Worm (Caenorhabditis elegans) whole organism, L3 larva: ENCODE results near the gene spop-1.

Source experiments
- R02D3.7 ChIP-seq: fragments of 150-350 bp; optimal IDR thresholded peaks from 2 replicates; lab custom pipeline; 2014; ENCODE audit warnings: missing biosample characterization, missing genetic modification characterization
- ZK546.5 ChIP-seq: sonication (generic microtip); optimal IDR thresholded peaks from 2 replicates; lab custom pipeline; 2017; ENCODE audit warnings: missing biosample characterization, missing genetic modification characterization
- aly-2 ChIP-seq: fragments of 150-350 bp; optimal IDR thresholded peaks from 2 replicates; lab custom pipeline; 2014; ENCODE audit warnings: missing biosample characterization, missing genetic modification characterization
- ama-1 ChIP-seq: fragments of 150-350 bp; optimal IDR thresholded peaks from 2 replicates; lab custom pipeline; 2018
- ceh-16 ChIP-seq: sonication (generic microtip); optimal IDR thresholded peaks from 2 replicates; lab custom pipeline; 2017; ENCODE audit warnings: missing biosample characterization, missing genetic modification characterization
- ceh-28 ChIP-seq: fragments of 150-350 bp; optimal IDR thresholded peaks from 2 replicates; lab custom pipeline; 2014; ENCODE audit warnings: missing biosample characterization, missing genetic modification reagents, missing genetic modification characterization
- ceh-82 ChIP-seq: fragments of 150-350 bp; optimal IDR thresholded peaks from 2 replicates; lab custom pipeline; 2014; ENCODE audit warnings: missing biosample characterization, missing genetic modification characterization
- ceh-9 ChIP-seq: sonication (generic microtip); optimal IDR thresholded peaks from 2 replicates; lab custom pipeline; 2018; ENCODE audit warnings: missing biosample characterization, missing genetic modification characterization
- daf-12 ChIP-seq: fragments of 150-350 bp; optimal IDR thresholded peaks from 2 replicates; lab custom pipeline; 2014; ENCODE audit warnings: missing biosample characterization, missing genetic modification reagents, missing genetic modification characterization
- egl-27 ChIP-seq: sonication (generic microtip); optimal IDR thresholded peaks from 4 replicates; lab custom pipeline; 2017; ENCODE audit warnings: missing biosample characterization, missing genetic modification reagents, missing genetic modification characterization
- egl-5 ChIP-seq: fragments of 150-350 bp; optimal IDR thresholded peaks from 2 replicates; lab custom pipeline; 2017; ENCODE audit warnings: missing biosample characterization, missing genetic modification reagents, missing genetic modification characterization, inconsistent platforms
- elt-1 ChIP-seq: fragments of 150-350 bp; optimal IDR thresholded peaks from 2 replicates; lab custom pipeline; 2014; ENCODE audit warnings: missing biosample characterization, missing genetic modification characterization
- elt-2 ChIP-seq: sonication (generic microtip); optimal IDR thresholded peaks from 2 replicates; lab custom pipeline; 2016; ENCODE audit warnings: missing genetic modification reagents, mild to moderate bottlenecking, missing genetic modification characterization, missing compliant biosample characterization
- elt-3 ChIP-seq, 3 experiments: fragments of 150-350 bp in 1 of 3; sonication (generic microtip) in 2 of 3; optimal IDR thresholded peaks; 2 replicates in 2 of 3; 4 replicates in 1 of 3; lab custom pipeline; 2014 to 2017; ENCODE audit warnings: missing biosample characterization in 3 of 3, missing genetic modification characterization in 3 of 3
- eor-1 ChIP-seq, 2 experiments: fragments of 150-350 bp; optimal IDR thresholded peaks; 2 replicates each; lab custom pipeline; 2014 to 2018; ENCODE audit warnings: missing biosample characterization in 2 of 2, missing genetic modification characterization in 2 of 2
- fkh-10 ChIP-seq: sonication (generic microtip); optimal IDR thresholded peaks from 2 replicates; lab custom pipeline; 2017; ENCODE audit warnings: missing biosample characterization, missing genetic modification reagents, missing genetic modification characterization
- fkh-2 ChIP-seq: fragments of 150-350 bp; optimal IDR thresholded peaks from 2 replicates; lab custom pipeline; 2014; ENCODE audit warnings: missing biosample characterization, missing genetic modification reagents, missing genetic modification characterization
- fos-1 ChIP-seq: fragments of 150-350 bp; optimal IDR thresholded peaks from 2 replicates; lab custom pipeline; 2014; ENCODE audit warnings: missing biosample characterization, missing genetic modification characterization
- hmg-11 ChIP-seq: sonication (generic microtip); optimal IDR thresholded peaks from 2 replicates; lab custom pipeline; 2016; ENCODE audit warnings: missing genetic modification characterization, missing compliant biosample characterization
- jun-1 ChIP-seq: fragments of 150-350 bp; optimal IDR thresholded peaks from 2 replicates; lab custom pipeline; 2014; ENCODE audit warnings: missing biosample characterization, missing genetic modification reagents, missing genetic modification characterization
- lin-15B ChIP-seq: fragments of 150-350 bp; optimal IDR thresholded peaks from 2 replicates; lab custom pipeline; 2014; ENCODE audit warnings: missing biosample characterization, missing genetic modification characterization
- lin-39 ChIP-seq: fragments of 150-350 bp; optimal IDR thresholded peaks from 2 replicates; lab custom pipeline; 2018; ENCODE audit warnings: missing biosample characterization, missing genetic modification reagents, missing genetic modification characterization
- lsy-12 ChIP-seq: sonication (generic microtip); optimal IDR thresholded peaks from 2 replicates; lab custom pipeline; 2016; ENCODE audit warnings: mild to moderate bottlenecking, missing genetic modification characterization, missing compliant biosample characterization
- mdl-1 ChIP-seq: fragments of 150-350 bp; optimal IDR thresholded peaks from 2 replicates; lab custom pipeline; 2014; ENCODE audit warnings: missing biosample characterization, missing genetic modification characterization
- mml-1 ChIP-seq: fragments of 150-350 bp; sonication (generic microtip); optimal IDR thresholded peaks from 3 replicates; lab custom pipeline; 2014; ENCODE audit warnings: missing biosample characterization, missing genetic modification characterization
- nfya-1 ChIP-seq: sonication (generic microtip); optimal IDR thresholded peaks from 2 replicates; lab custom pipeline; 2017; ENCODE audit warnings: missing genetic modification characterization, mild to moderate bottlenecking, missing compliant biosample characterization, antibody characterized with exemption, moderate library complexity; ENCODE audit not compliant: insufficient read depth
- nhr-11 ChIP-seq: fragments of 150-350 bp; optimal IDR thresholded peaks from 2 replicates; lab custom pipeline; 2014; ENCODE audit warnings: missing biosample characterization, missing genetic modification characterization
- nhr-12 ChIP-seq: fragments of 150-350 bp; optimal IDR thresholded peaks from 2 replicates; lab custom pipeline; 2014; ENCODE audit warnings: missing biosample characterization, missing genetic modification characterization
- nhr-23 ChIP-seq: fragments of 150-350 bp; optimal IDR thresholded peaks from 2 replicates; lab custom pipeline; 2014; ENCODE audit warnings: missing biosample characterization, missing genetic modification reagents, missing genetic modification characterization
- nhr-237 ChIP-seq: fragments of 150-350 bp; optimal IDR thresholded peaks from 2 replicates; lab custom pipeline; 2014; ENCODE audit warnings: missing biosample characterization, missing genetic modification characterization
- nhr-25 ChIP-seq: sonication (generic microtip); optimal IDR thresholded peaks from 2 replicates; lab custom pipeline; 2017; ENCODE audit warnings: missing biosample characterization, missing genetic modification characterization
- nhr-28 ChIP-seq: fragments of 150-350 bp; optimal IDR thresholded peaks from 2 replicates; lab custom pipeline; 2014; ENCODE audit warnings: missing biosample characterization, missing genetic modification characterization
- nhr-43 ChIP-seq: sonication (generic microtip); optimal IDR thresholded peaks from 2 replicates; lab custom pipeline; 2016; ENCODE audit warnings: mild to moderate bottlenecking, missing genetic modification characterization, missing compliant biosample characterization; ENCODE audit not compliant: poor library complexity, severe bottlenecking
- nhr-67 ChIP-seq: fragments of 150-350 bp; optimal IDR thresholded peaks from 2 replicates; lab custom pipeline; 2014; ENCODE audit warnings: missing biosample characterization, missing genetic modification characterization
- nhr-76 ChIP-seq: fragments of 150-350 bp; sonication (generic microtip); optimal IDR thresholded peaks from 5 replicates; lab custom pipeline; 2014; ENCODE audit warnings: missing biosample characterization, missing genetic modification characterization
- nhr-77 ChIP-seq: fragments of 150-350 bp; optimal IDR thresholded peaks from 2 replicates; lab custom pipeline; 2014; ENCODE audit warnings: missing biosample characterization, missing genetic modification characterization
- pha-4 ChIP-seq: fragments of 150-350 bp; optimal IDR thresholded peaks from 2 replicates; lab custom pipeline; 2014; ENCODE audit warnings: missing biosample characterization, missing genetic modification reagents, missing genetic modification characterization
- pqm-1 ChIP-seq: fragments of 150-350 bp; optimal IDR thresholded peaks from 2 replicates; lab custom pipeline; 2017; ENCODE audit warnings: missing biosample characterization, missing genetic modification characterization, inconsistent platforms
- sea-2 ChIP-seq: fragments of 150-350 bp; sonication (generic microtip); optimal IDR thresholded peaks from 4 replicates; lab custom pipeline; 2014; ENCODE audit warnings: missing biosample characterization, missing genetic modification reagents, missing genetic modification characterization
- skn-1 ChIP-seq: fragments of 150-350 bp; optimal IDR thresholded peaks from 2 replicates; lab custom pipeline; 2014; ENCODE audit warnings: missing biosample characterization, missing genetic modification characterization
- snpc-4 ChIP-seq: fragments of 150-350 bp; optimal IDR thresholded peaks from 2 replicates; lab custom pipeline; 2014; ENCODE audit warnings: missing biosample characterization, missing genetic modification characterization
- tbx-2 ChIP-seq: sonication (generic microtip); optimal IDR thresholded peaks from 2 replicates; lab custom pipeline; 2016; ENCODE audit warnings: mild to moderate bottlenecking, missing genetic modification characterization, missing compliant biosample characterization
- unc-39 ChIP-seq: sonication (generic microtip); optimal IDR thresholded peaks from 4 replicates; lab custom pipeline; 2017; ENCODE audit warnings: missing biosample characterization, missing genetic modification characterization
- unc-62 ChIP-seq: fragments of 150-350 bp; sonication (generic microtip); optimal IDR thresholded peaks from 4 replicates; lab custom pipeline; 2014; ENCODE audit warnings: missing biosample characterization, missing genetic modification reagents, missing genetic modification characterization
- zag-1 ChIP-seq: fragments of 150-350 bp; optimal IDR thresholded peaks from 2 replicates; lab custom pipeline; 2014; ENCODE audit warnings: missing biosample characterization, missing genetic modification characterization
- ztf-11 ChIP-seq: fragments of 150-350 bp; optimal IDR thresholded peaks from 2 replicates; lab custom pipeline; 2014; ENCODE audit warnings: missing biosample characterization, missing genetic modification characterization
- ztf-4 ChIP-seq: fragments of 150-350 bp; optimal IDR thresholded peaks from 2 replicates; lab custom pipeline; 2014; ENCODE audit warnings: missing biosample characterization, missing genetic modification characterization

The spop-1 gene

ce11 chrIII:10106390-10106789 is 8.5 kb upstream of the spop-1 start, which contains the start of gene srt-55:
Gene srt-55, minus strand, starts transcription at chrIII:10106490.
- no peak for TF ChIP-seq pha-4 (tag; lab: Kevin White, UChicago)
- no peak for TF ChIP-seq jun-1 (tag; lab: Kevin White, UChicago)
- TF ChIP-seq nhr-67 (tag; lab: Kevin White, UChicago) = no peak
- TF ChIP-seq lin-15B (tag; lab: Kevin White, UChicago) = no peak
- no peak for TF ChIP-seq egl-27
- no peak for TF ChIP-seq skn-1
- no peak for TF ChIP-seq zag-1 (tag; lab: Kevin White, UChicago)
- no peak for TF ChIP-seq nhr-23
- TF ChIP-seq aly-2 (tag; lab: Kevin White, UChicago) = no peak
- TF ChIP-seq, all 47 proteins: peak for 0

ce11 chrIII:10101352-10101751 is 3.5 kb upstream of the spop-1 start, which contains the start of gene kel-10:
Gene kel-10, minus strand, starts transcription at chrIII:10101452.
- no peak for TF ChIP-seq egl-27
- TF ChIP-seq daf-12 (tag; lab: Kevin White, UChicago) = no peak
- no peak for TF ChIP-seq eor-1 (tag; optimal IDR thresholded peaks at IDR 0.05; lab: Kevin White, UChicago)
- TF ChIP-seq pqm-1 (tag; lab: Kevin White, UChicago) = no peak
- no peak for TF ChIP-seq nhr-77
- TF ChIP-seq aly-2 (tag; lab: Kevin White, UChicago) = no peak
- no peak for TF ChIP-seq nhr-11 (tag; lab: Kevin White, UChicago)
- no peak for TF ChIP-seq ztf-11 (tag; lab: Kevin White, UChicago)
- TF ChIP-seq nhr-237 = no peak

- TF ChIP-seq nfya-1 (tag; lab: Kevin White, UChicago) (peak; percentile 99), mml-1 (tag; lab: Kevin White, UChicago) (no peak), nhr-11 (tag; lab: Kevin White, UChicago) (peak; percentile 16), nhr-43 (tag; lab: Kevin White, UChicago) (peak; percentile 77), tbx-2 (tag; lab: Kevin White, UChicago) (peak; percentile 67), fkh-10 (GFP tag; lab: Kevin White, UChicago) (no peak), nhr-67 (tag; lab: Kevin White, UChicago) (no peak), ceh-16 (tag; lab: Kevin White, UChicago) (no peak), eor-1 (tag; optimal IDR thresholded peaks at IDR 0.05; lab: Kevin White, UChicago) (no peak), jun-1 (tag; lab: Kevin White, UChicago) (peak; percentile 90), ama-1 (lab: Kevin White, UChicago) (no peak), nhr-76 (tag; lab: Kevin White, UChicago) (no peak), lsy-12 (tag; lab: Kevin White, UChicago) (peak; percentile 76), lin-15B (tag; lab: Kevin White, UChicago) (peak; percentile 76), snpc-4 (tag; lab: Kevin White, UChicago) (peak; percentile 52), ceh-82 (tag; lab: Kevin White, UChicago) (peak; percentile 85), nhr-77 (peak; percentile 80), pha-4 (tag; lab: Kevin White, UChicago) (peak; percentile 96), egl-27 (peak; percentile 47), elt-3 (tag; optimal IDR thresholded peaks at IDR 0.05; lab: Kevin White, UChicago) (no peak), aly-2 (tag; lab: Kevin White, UChicago) (no peak), unc-62 (peak; percentile 96), skn-1 (peak; percentile 62), elt-2 (tag; lab: Kevin White, UChicago) (peak; percentile 78), mdl-1 (tag; lab: Kevin White, UChicago) (peak; percentile 96), ZK546.5 (no peak), fos-1 (tag; lab: Kevin White, UChicago) (no peak), daf-12 (tag; lab: Kevin White, UChicago) (no peak), nhr-28 (no peak), nhr-237 (no peak), nhr-23 (peak; percentile 79), fkh-2 (no peak), sea-2 (GFP tag; lab: Kevin White, UChicago) (no peak), hmg-11 (tag; lab: Kevin White, UChicago) (peak; percentile 99), ceh-9 (tag; lab: Kevin White, UChicago) (no peak), zag-1 (tag; lab: Kevin White, UChicago) (peak; percentile 66), R02D3.7 (tag; lab: Kevin White, UChicago) (peak; percentile 77), elt-1 (tag; lab: Kevin White, UChicago) (peak; percentile 54), unc-39 (tag; lab: Kevin White, UChicago) (no peak), nhr-12 (tag; lab: Kevin White, UChicago) (no peak), ztf-11 (tag; lab: Kevin White, UChicago) (no peak), ztf-4 (no peak), egl-5 (tag; lab: Kevin White, UChicago) (peak; percentile 80), ceh-28 (tag; lab: Kevin White, UChicago) (peak; percentile 95), nhr-25 (peak; percentile 90), pqm-1 (tag; lab: Kevin White, UChicago) (peak; percentile 72), lin-39 (peak; percentile 83)
Measured at ce11 chrIII:10096525-10096972, 1.3 kb downstream of the spop-1 start.
